Fruit fly (Drosophila melanogaster): ENCODE results near the gene CG14551.

The CG14551 gene

DNA sequence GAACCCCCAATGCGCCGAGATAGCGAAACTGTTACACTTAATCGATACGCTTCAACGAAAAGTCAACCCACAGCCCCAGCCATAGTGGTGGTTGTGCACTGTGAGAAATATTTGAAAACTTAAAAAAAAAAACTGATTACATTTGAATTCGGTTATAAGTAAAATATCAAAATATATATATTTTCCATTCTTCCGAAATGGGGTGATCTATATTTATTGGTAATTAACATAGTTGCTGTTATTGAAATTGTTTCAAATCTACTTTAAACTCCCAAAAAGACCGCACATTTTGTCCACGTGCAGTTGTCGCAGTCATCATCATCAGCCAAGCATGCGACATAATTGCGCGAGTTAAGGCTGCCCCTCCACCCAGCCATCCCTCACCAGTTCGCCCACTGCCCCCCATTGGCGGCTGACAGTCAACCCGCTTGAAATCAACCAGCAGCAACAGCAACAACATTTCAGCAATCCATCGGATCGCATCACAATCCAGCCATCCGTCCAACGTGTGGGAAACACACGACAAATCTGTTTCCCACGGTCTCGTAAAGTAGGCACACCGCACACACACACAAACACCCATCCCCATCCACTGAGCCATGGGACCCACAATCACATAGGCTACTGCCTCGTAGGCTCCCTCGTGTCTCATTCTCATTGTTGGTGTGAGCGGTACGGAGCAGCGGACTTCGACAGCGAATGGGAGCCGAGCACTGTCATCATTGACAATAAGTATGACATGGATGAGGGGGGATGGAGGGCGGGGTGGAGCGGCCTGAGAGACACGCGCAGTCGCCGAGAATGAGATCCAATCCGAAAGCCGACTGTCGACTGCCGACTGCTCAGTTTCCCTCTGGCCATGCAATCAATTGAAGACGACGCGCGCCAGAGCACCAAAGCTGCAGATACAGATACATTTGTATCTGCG lies 42.3 kb downstream of the CG14551 start (continued):
- TF ChIP-seq CG15011 (GFP tag; optimal IDR thresholded peaks at IDR 0.05) (peak; percentile 36), CG1603 (tag; optimal IDR thresholded peaks at IDR 0.05) (peak; percentile 54), sisA (GFP tag; IDR thresholded peaks at IDR 0.05) (peak; percentile 65), pho (GFP tag; optimal IDR thresholded peaks at IDR 0.05) (no peak), Max (GFP tag; optimal IDR thresholded peaks at IDR 0.05) (peak; percentile 32), dpn (GFP tag; optimal IDR thresholded peaks at IDR 0.05) (peak in 1 of 2 experiments; percentile 23), sqz (GFP tag; optimal IDR thresholded peaks at IDR 0.05) (peak; percentile 33), CG10979 (tag; optimal IDR thresholded peaks at IDR 0.05) (peak; percentile 84), CG4424 (GFP tag; optimal IDR thresholded peaks at IDR 0.05) (peak; percentile 58), HLH4C (GFP tag; IDR thresholded peaks at IDR 0.05; ENCODE audit: partially characterized antibody) (peak; percentile 19; the same call in 1 of the 3 replicates), CG6791 (GFP tag; IDR thresholded peaks at IDR 0.05; ENCODE audit: partially characterized antibody) (no peak), Ada2b (GFP tag; IDR thresholded peaks at IDR 0.05) (peak; percentile 57), h (optimal IDR thresholded peaks at IDR 0.05) (peak; percentile 56), Dll (GFP tag; IDR thresholded peaks at IDR 0.05; ENCODE audit: partially characterized antibody) (peak; percentile 24; the same call in 1 of the 4 replicates), E2f2 (GFP tag; IDR thresholded peaks at IDR 0.05) (peak; percentile 26; the same call in 1 of the 2 replicates), CG2712 (tag; optimal IDR thresholded peaks at IDR 0.05) (peak; percentile 71), Poxn (GFP tag; IDR thresholded peaks at IDR 0.05) (no peak), Abd-B (GFP tag; optimal IDR thresholded peaks at IDR 0.05) (peak; percentile 22), ken (GFP tag; IDR thresholded peaks at IDR 0.05) (no peak), wdn (GFP tag; IDR thresholded peaks at IDR 0.05) (no peak), Hr51 (GFP tag; optimal IDR thresholded peaks at IDR 0.05) (peak in 1 of 2 experiments; percentile 82), HHEX (GFP tag; optimal IDR thresholded peaks at IDR 0.05) (peak; percentile 44), chm (GFP tag; IDR thresholded peaks at IDR 0.05) (peak; percentile 8; the same call in 1 of the 2 replicates), trh (GFP tag; optimal IDR thresholded peaks at IDR 0.05) (peak; percentile 43), peb (GFP tag; IDR thresholded peaks at IDR 0.05) (0 out of 2 replicates have a peak, but pooled peaks have one; percentile 8), Nf-YB (GFP tag; optimal IDR thresholded peaks at IDR 0.05) (peak; percentile 98), Oli (tag; optimal IDR thresholded peaks at IDR 0.05) (peak; percentile 80), Awh (GFP tag; IDR thresholded peaks at IDR 0.05) (0 out of 2 replicates have a peak, but pooled peaks have one; percentile 39), Ssrp (tag; optimal IDR thresholded peaks at IDR 0.05) (peak; percentile 76), salm (tag; optimal IDR thresholded peaks at IDR 0.05) (peak; percentile 69), aop (GFP tag; IDR thresholded peaks at IDR 0.05) (no peak), ind (GFP tag; optimal IDR thresholded peaks at IDR 0.05) (peak; percentile 59), CG2889 (GFP tag; IDR thresholded peaks at IDR 0.05) (0 out of 3 replicates have a peak, but pooled peaks have one; percentile 43), bsh (GFP tag; optimal IDR thresholded peaks at IDR 0.05) (peak; percentile 33 to 82), Med (GFP tag) (peak; percentile 79), wor (GFP tag; IDR thresholded peaks at IDR 0.05) (peak; percentile 53; the same call in 1 of the 2 replicates), phol (tag; optimal IDR thresholded peaks at IDR 0.05) (peak; percentile 82), Drgx (GFP tag; IDR thresholded peaks at IDR 0.05) (peak; percentile 79), CG6689 (GFP tag; IDR thresholded peaks at IDR 0.05) (peak; percentile 64), unpg (GFP tag; optimal IDR thresholded peaks at IDR 0.05) (peak; percentile 84), odd (GFP tag; optimal IDR thresholded peaks at IDR 0.05) (peak; percentile 43), row (GFP tag; IDR thresholded peaks at IDR 0.05) (peak; percentile 66), repo (GFP tag; optimal IDR thresholded peaks at IDR 0.05) (no peak), gro (GFP tag; optimal IDR thresholded peaks at IDR 0.05) (peak; percentile 62), CG2875 (GFP tag; optimal IDR thresholded peaks at IDR 0.05) (peak; percentile 55), H15 (GFP tag; IDR thresholded peaks at IDR 0.05) (no peak; the same call in 2 of the 3 replicates), rib (GFP tag; IDR thresholded peaks at IDR 0.05) (0 out of 2 replicates have a peak, but pooled peaks have one; percentile 48), Fer2 (tag; optimal IDR thresholded peaks at IDR 0.05) (peak; percentile 8)

Data from whole organism, embryonic.